Worm (Caenorhabditis elegans): ENCODE measurements around the gene gst-27.

DNA sequence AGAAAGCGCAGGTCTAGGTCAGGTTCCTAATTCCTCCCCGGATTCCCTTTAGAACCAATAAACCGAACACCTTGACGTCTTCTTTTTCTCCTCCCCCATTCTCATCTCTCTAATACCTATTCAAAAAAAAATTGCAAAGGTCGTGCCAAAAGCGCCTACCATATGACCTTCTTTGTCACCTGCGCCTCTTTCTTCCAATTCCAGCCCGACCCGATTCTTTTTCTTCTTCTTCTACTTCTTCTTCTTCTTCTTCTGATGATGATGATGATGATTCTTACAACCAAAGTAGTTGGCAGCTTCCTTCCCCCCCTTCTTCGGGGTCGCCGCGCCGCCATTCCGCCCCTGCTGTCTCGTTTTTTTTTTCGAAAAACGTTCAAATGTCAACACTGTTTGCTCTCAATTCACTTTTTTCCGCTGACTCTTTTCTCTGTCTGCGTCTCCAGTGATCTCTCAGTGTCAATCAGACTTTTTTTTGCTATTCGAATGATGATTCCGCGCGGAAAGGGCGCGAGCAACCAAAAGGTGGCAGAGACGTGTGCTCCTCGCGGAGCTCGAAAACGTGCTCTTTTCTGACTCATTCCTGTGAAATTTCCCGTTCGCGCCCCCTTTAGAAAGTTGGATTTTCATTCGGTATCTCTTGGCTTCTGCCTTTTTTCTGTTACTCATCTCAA is 38.0 kb upstream of the gst-27 start:
- TF ChIP-seq ceh-82 (tag; optimal IDR thresholded peaks at IDR 0.05) (no peak), unc-62 (GFP tag; optimal IDR thresholded peaks at IDR 0.05) (no peak), elt-3 (tag; optimal IDR thresholded peaks at IDR 0.05) (no peak)
